Worm (Caenorhabditis elegans): Measurements from ENCODE around the gene nhr-227.

DNA sequence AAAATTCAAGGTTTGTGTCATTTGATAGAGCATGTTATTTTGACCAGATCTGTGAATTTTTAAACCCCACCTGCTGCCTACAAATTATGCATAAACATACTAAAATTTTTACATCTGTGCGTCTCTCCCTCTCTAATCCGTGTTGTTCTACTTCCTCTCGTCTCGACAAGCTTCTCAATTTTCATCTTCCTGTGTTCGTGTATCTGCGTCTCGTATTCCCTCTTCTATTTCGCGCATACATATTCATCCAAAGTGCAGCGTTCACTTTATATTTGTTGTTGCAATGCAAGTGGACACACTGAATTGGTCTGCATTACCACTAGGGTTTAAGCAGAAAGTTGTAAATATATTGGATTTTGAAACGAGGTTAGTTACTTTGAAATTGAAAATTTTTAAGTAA, 6.7 kb upstream of the nhr-227 start, which contains the start of gene fbxa-137:
- TF ChIP-seq pha-2 (tag; optimal IDR thresholded peaks at IDR 0.05) (peak; percentile 7), ama-1 (optimal IDR thresholded peaks at IDR 0.05) (no peak), sox-4 (tag; optimal IDR thresholded peaks at IDR 0.05) (no peak), pqm-1 (tag; optimal IDR thresholded peaks at IDR 0.05) (no peak), hlh-30 (tag; optimal IDR thresholded peaks at IDR 0.05; ENCODE audit: insufficient read depth) (no peak), K09A11.1 (tag; optimal IDR thresholded peaks at IDR 0.05; ENCODE audit: insufficient read depth) (no peak), F13H6.1 (tag; optimal IDR thresholded peaks at IDR 0.05) (no peak), pha-4 (tag; optimal IDR thresholded peaks at IDR 0.05) (no peak)
